Fruit fly (Drosophila melanogaster) whole organism, pupa: ENCODE measurements around the gene CG43307.

ENCODE experiments used
- CG10348 ChIP-seq: fragments of 200-800 bp; sonication (Bioruptor generic); IDR thresholded peaks from 2 replicates; pipeline ENCODE4 v1.3.6; 2022; ENCODE audit warnings: missing biosample characterization, missing genetic modification characterization
- CG12605 ChIP-seq: fragments of 200-800 bp; sonication (Bioruptor generic); IDR thresholded peaks from 2 replicates; pipeline ENCODE4 v1.3.6; 2022; ENCODE audit warnings: missing biosample characterization, missing genetic modification characterization
- CG13204 ChIP-seq: fragments of 200-800 bp; sonication (Bioruptor generic); optimal IDR thresholded peaks from 2 replicates; lab custom pipeline; 2018; ENCODE audit warnings: missing biosample characterization, mild to moderate bottlenecking, missing genetic modification characterization, moderate library complexity
- CG14655 ChIP-seq: fragments of 200-800 bp; sonication (Bioruptor generic); optimal IDR thresholded peaks from 3 replicates; lab custom pipeline; 2017; ENCODE audit warnings: mild to moderate bottlenecking, missing biosample characterization, missing genetic modification reagents, missing genetic modification characterization
- CG15710 ChIP-seq: fragments of 200-800 bp; sonication (Bioruptor generic); optimal IDR thresholded peaks from 2 replicates; lab custom pipeline; 2018; ENCODE audit warnings: missing biosample characterization, mild to moderate bottlenecking, missing genetic modification characterization, moderate library complexity
- CG17806 ChIP-seq: fragments of 200-800 bp; sonication (Bioruptor generic); optimal IDR thresholded peaks from 2 replicates; lab custom pipeline; 2018; ENCODE audit warnings: missing biosample characterization, mild to moderate bottlenecking, missing genetic modification characterization, moderate library complexity
- CG32121 ChIP-seq: fragments of 200-800 bp; sonication (Bioruptor generic); IDR thresholded peaks from 2 replicates; pipeline ENCODE4 v1.3.6; 2022; ENCODE audit warnings: missing biosample characterization, missing genetic modification characterization
- CG34367 ChIP-seq: fragments of 200-800 bp; sonication (Bioruptor generic); optimal IDR thresholded peaks from 2 replicates; lab custom pipeline; 2018; ENCODE audit warnings: missing biosample characterization, mild to moderate bottlenecking, missing genetic modification characterization
- CG4496 ChIP-seq: fragments of 200-800 bp; sonication (Bioruptor generic); IDR thresholded peaks from 3 replicates; pipeline ENCODE4 v1.3.6; 2022; ENCODE audit warnings: missing biosample characterization, missing genetic modification characterization
- CG8159 ChIP-seq: fragments of 200-800 bp; sonication (Bioruptor generic); optimal IDR thresholded peaks from 3 replicates; lab custom pipeline; 2018; ENCODE audit warnings: missing biosample characterization, mild to moderate bottlenecking, missing genetic modification characterization, moderate library complexity
- CG8301 ChIP-seq: fragments of 200-800 bp; sonication (Bioruptor generic); optimal IDR thresholded peaks from 2 replicates; lab custom pipeline; 2018; ENCODE audit warnings: missing biosample characterization, mild to moderate bottlenecking, missing genetic modification characterization
- CG9948 ChIP-seq: fragments of 200-800 bp; sonication (Bioruptor generic); optimal IDR thresholded peaks from 2 replicates; lab custom pipeline; 2018; ENCODE audit warnings: missing biosample characterization, mild to moderate bottlenecking, missing genetic modification characterization, moderate library complexity
- D1 ChIP-seq: fragments of 200-800 bp; sonication (Bioruptor generic); optimal IDR thresholded peaks from 2 replicates; lab custom pipeline; 2018; ENCODE audit warnings: missing biosample characterization, mild to moderate bottlenecking, missing genetic modification characterization, moderate library complexity
- EcR ChIP-seq: fragments of 200-800 bp; sonication (Bioruptor generic); optimal IDR thresholded peaks from 3 replicates; lab custom pipeline; 2019; ENCODE audit warnings: missing biosample characterization, missing genetic modification characterization, mild to moderate bottlenecking, moderate library complexity, missing genetic modification reagents
- Ets98B ChIP-seq: fragments of 200-800 bp; sonication (Bioruptor generic); IDR thresholded peaks from 2 replicates; pipeline ENCODE4 v1.3.6; 2022; ENCODE audit warnings: missing biosample characterization, missing genetic modification characterization
- Pif1A ChIP-seq: fragments of 200-800 bp; sonication (Bioruptor generic); optimal IDR thresholded peaks from 3 replicates; lab custom pipeline; 2016; ENCODE audit warnings: missing biosample characterization, missing genetic modification characterization
- Pif1B ChIP-seq: fragments of 200-800 bp; sonication (Bioruptor generic); optimal IDR thresholded peaks from 3 replicates; lab custom pipeline; 2016; ENCODE audit warnings: missing biosample characterization, missing genetic modification characterization
- Snoo ChIP-seq: fragments of 200-800 bp; sonication (Bioruptor generic); optimal IDR thresholded peaks from 3 replicates; lab custom pipeline; 2017; ENCODE audit warnings: missing biosample characterization, mild to moderate bottlenecking, missing genetic modification characterization, inconsistent platforms
- fd96Ca ChIP-seq: fragments of 200-800 bp; sonication (Bioruptor generic); IDR thresholded peaks from 3 replicates; pipeline ENCODE4 v1.3.6; 2022; ENCODE audit warnings: missing biosample characterization, missing genetic modification characterization
- gl ChIP-seq: fragments of 200-800 bp; sonication (Bioruptor generic); optimal IDR thresholded peaks from 2 replicates; lab custom pipeline; 2018; ENCODE audit warnings: missing biosample characterization, mild to moderate bottlenecking, missing genetic modification characterization
- rn ChIP-seq: fragments of 200-800 bp; sonication (Bioruptor generic); IDR thresholded peaks from 2 replicates; pipeline ENCODE4 v1.3.6; 2022; ENCODE audit warnings: missing biosample characterization, missing genetic modification characterization

Gene CG43307

DNA sequence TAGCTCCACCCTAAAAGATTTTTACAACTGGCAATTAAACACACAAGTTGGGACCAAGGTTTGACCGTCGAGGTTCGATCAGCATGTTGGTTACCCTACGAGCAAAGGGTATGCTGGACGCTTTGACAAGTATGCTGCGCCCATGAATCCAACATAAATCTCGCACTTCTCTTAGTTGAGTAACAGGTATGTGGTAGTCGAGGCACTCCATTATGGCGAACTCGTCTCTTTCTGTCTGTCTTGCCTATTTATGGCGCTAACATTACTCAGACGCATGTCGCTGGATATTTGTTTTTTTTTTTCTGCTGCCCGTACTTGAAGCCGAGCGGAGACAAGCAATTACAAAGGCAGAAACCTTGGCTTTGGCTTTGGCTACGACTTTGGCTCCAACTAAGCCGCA is 30.2 kb upstream of the CG43307 start:
- TF ChIP-seq D1 (tag; lab: Kevin White, UChicago) (no peak), CG9948 (peak; percentile 37), Pif1B (GFP tag; lab: Kevin White, UChicago) (peak; percentile 36), Pif1A (GFP tag; lab: Kevin White, UChicago) (peak; percentile 18), CG8301 (tag; lab: Kevin White, UChicago) (peak; percentile 11), CG34367 (tag; lab: Kevin White, UChicago) (no peak), CG15710 (tag; lab: Kevin White, UChicago) (peak; percentile 20), CG13204 (peak; percentile 15), CG4496 (GFP tag; lab: Robert Waterston, UW) (peak; percentile 36; the same call in 2 of the 3 replicates), CG17806 (tag; lab: Kevin White, UChicago) (peak; percentile 27), CG14655 (no peak)

DNA sequence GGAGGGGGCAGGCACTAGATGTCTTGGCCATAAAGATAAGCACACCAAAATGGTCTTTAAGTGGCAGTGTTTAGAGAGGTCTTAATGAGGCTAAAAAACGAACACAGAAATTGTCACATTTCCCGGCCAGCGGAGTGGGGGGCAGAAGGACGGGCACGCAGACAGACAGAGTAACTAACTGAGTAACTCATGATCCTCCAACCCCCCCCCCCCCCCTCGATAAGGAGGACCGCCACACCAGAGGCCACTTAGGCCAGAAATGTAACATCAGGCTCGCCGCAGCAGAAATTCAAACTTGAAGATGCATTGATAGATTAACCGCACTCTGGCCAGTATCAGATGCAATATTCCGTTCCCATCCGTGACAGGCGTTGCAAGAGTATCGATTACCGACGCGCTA is 28.5 kb upstream of the CG43307 start:
- TF ChIP-seq CG15710 (tag; lab: Kevin White, UChicago) (no peak), D1 (tag; lab: Kevin White, UChicago) (no peak), CG8301 (tag; lab: Kevin White, UChicago) (no peak), CG34367 (tag; lab: Kevin White, UChicago) (no peak)

DNA sequence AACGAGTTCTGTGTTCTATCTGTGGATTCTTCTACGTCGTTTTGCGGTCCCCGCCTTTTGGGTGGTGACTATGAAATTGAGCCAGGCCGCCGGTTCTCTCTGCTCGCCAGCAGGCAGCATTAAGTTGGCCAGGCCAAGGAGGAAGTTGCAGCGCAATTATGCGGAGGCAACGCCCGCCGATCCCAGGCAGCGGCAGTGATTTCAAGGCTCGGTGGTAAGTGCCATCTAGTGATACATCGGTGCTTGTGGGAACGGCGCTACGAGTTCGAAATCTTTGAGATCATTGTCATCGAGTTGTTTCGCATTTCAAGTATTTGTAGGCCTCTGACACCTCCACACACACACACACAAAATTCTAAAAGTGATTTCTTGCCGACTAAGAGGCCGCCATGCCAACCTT is 27.6 kb upstream of the CG43307 start, which contains the start of gene CG31913:
Gene CG31913, plus strand, starts transcription at position 301 of the 400 bp plus-strand sequence.
- peak; percentile 41 for TF ChIP-seq CG13204
- TF ChIP-seq EcR (GFP tag; lab: Kevin White, UChicago) = peak; percentile 64
- no peak for TF ChIP-seq CG8159 (tag; lab: Kevin White, UChicago)
- TF ChIP-seq rn (GFP tag; lab: Robert Waterston, UW) = no peak
- no peak for TF ChIP-seq CG12605 (GFP tag; lab: Robert Waterston, UW)

- TF ChIP-seq CG32121 = no peak
- no peak for TF ChIP-seq D1 (tag; lab: Kevin White, UChicago)
- no peak for TF ChIP-seq Ets98B (GFP tag; lab: Robert Waterston, UW)
- TF ChIP-seq fd96Ca (GFP tag; lab: Robert Waterston, UW) = no peak
- no peak for TF ChIP-seq CG34367 (tag; lab: Kevin White, UChicago)
Observed at dm6 chr2L:5789268-5789667, 22.1 kb upstream of the CG43307 start.

DNA sequence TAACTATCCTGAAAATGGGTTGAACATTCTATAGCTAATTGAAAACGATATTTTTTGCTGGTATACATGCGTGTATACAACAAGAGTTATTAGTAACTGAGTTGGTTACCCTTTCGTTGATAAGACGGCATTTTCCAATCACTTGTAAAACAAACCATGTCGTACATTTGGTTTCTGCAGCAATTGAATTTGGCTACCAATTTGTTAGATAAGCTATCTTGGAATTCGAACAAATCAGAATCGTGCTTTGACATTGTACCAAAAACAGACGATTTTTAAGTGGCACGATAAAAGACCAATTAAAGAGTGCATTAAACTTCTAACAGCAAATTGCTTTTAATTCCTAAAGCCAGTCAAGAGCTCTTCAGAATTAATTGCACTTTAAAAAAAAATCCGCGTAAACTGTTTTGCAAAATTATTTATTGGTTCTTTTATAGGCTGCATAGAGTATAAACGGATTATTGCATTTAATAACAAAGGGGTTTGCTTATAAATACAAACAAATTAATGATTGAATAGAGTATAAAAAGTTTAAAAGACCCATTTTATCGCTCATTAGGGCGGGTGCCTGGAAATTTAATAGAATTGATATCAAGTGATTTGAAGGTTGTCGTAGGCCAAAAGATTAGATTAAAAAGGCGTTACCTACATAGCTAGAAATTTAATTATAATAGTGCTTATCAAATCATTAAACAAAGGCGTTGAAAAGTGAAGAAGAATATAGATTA is 20.4 kb upstream of the CG43307 start:
- TF ChIP-seq Ets98B (GFP tag; lab: Robert Waterston, UW) = no peak
- TF ChIP-seq CG12605 (GFP tag; lab: Robert Waterston, UW) = no peak
- TF ChIP-seq Pif1A (GFP tag; lab: Kevin White, UChicago) = no peak
- TF ChIP-seq CG8301 (tag; lab: Kevin White, UChicago) = no peak

DNA sequence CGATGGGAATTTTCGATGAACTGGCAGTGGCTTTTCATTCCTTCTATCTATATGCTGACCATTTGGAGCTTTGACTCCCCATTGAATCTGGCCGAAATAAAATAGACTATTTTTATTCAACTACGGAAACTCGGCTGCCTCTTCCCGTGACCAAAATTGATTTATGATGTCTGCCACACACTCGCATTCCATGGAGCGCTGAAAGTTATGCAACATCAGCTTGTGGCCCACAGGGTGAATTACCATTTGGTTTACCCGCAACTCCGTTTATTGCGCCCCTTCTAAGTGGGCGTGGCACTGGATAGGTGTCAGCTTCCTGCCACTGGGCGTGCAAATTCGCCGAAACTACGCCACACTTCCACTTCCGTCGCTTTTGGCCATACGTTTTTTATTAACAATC is 18.3 kb upstream of the CG43307 start:
- no peak for TF ChIP-seq CG8159 (tag; lab: Kevin White, UChicago)
- no peak for TF ChIP-seq D1 (tag; lab: Kevin White, UChicago)
- TF ChIP-seq CG32121 = no peak
- no peak for TF ChIP-seq gl (tag; lab: Kevin White, UChicago)
- TF ChIP-seq CG14655 = no peak
- no peak for TF ChIP-seq CG15710 (tag; lab: Kevin White, UChicago)
- TF ChIP-seq CG12605 (GFP tag; lab: Robert Waterston, UW) = no peak
- TF ChIP-seq CG13204 = no peak
- no peak for TF ChIP-seq Pif1A (GFP tag; lab: Kevin White, UChicago)
- no peak for TF ChIP-seq CG17806 (tag; lab: Kevin White, UChicago)

DNA sequence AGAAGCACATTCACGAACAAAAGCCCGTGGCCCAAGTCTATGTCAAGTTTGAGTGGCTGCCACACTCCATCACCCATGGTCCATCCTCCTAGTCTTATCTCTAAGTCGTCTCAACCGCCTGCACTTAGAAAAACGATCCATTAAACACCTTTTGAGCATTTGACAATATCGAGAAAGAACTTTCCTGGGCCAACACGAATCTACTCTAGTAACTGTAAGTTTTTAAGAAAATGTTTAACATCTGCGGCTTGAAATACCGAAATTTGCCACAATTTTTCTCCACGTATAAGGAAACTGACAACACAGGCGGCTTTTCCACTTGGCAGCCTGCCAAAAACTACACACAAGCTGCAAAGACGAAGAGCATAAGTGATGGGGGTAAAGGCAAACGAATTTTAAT is 16.2 kb upstream of the CG43307 start:
- TF ChIP-seq CG14655 = peak; percentile 58
- TF ChIP-seq CG15710 (tag; lab: Kevin White, UChicago) = no peak
- no peak for TF ChIP-seq CG34367 (tag; lab: Kevin White, UChicago)
- peak; percentile 40 for TF ChIP-seq CG8301 (tag; lab: Kevin White, UChicago)
- TF ChIP-seq, all 21 proteins: peak for 2

DNA sequence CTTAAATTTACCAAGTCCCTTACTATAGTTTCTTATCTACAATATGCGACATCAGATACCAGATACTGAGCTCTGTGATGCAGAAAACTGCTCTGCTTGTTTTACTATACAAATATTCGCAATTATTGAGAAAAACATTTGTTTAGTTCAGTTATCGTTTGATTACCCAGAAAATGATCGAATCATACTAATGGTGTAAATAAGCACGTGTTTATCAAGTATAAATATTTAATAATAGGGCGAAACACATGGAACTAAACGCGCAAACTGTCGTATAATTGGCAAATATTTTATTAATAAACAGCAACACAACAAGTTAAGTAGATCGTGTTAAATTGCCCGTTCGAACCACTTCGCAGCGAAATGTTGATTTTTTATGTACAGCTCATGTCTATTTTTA is 13.4 kb upstream of the CG43307 start:
- peak; percentile 20 for TF ChIP-seq Pif1B (GFP tag; lab: Kevin White, UChicago)
- peak; percentile 22 for TF ChIP-seq CG14655
- no peak for TF ChIP-seq Ets98B (GFP tag; lab: Robert Waterston, UW)
- TF ChIP-seq EcR (GFP tag; lab: Kevin White, UChicago) = no peak
- TF ChIP-seq CG8159 (tag; lab: Kevin White, UChicago) = peak; percentile 15
- TF ChIP-seq D1 (tag; lab: Kevin White, UChicago) = no peak
- TF ChIP-seq CG15710 (tag; lab: Kevin White, UChicago) = no peak
- peak; percentile 7 for TF ChIP-seq CG9948
- TF ChIP-seq fd96Ca (GFP tag; lab: Robert Waterston, UW) = no peak
- TF ChIP-seq Snoo (tag; lab: Kevin White, UChicago) = no peak
- TF ChIP-seq CG10348 (GFP tag; lab: Robert Waterston, UW) = no peak
- TF ChIP-seq gl (tag; lab: Kevin White, UChicago) = peak; percentile 35
- TF ChIP-seq CG8301 (tag; lab: Kevin White, UChicago) = no peak
- TF ChIP-seq CG12605 (GFP tag; lab: Robert Waterston, UW) = no peak
- peak; percentile 4 for TF ChIP-seq CG17806 (tag; lab: Kevin White, UChicago)
- peak; percentile 27 for TF ChIP-seq Pif1A (GFP tag; lab: Kevin White, UChicago)
- no peak for TF ChIP-seq CG13204
- 0 out of 2 replicates have a peak, but pooled peaks have one; percentile 11 for TF ChIP-seq CG32121
- TF ChIP-seq CG34367 (tag; lab: Kevin White, UChicago) = no peak
- TF ChIP-seq rn (GFP tag; lab: Robert Waterston, UW) = no peak
- TF ChIP-seq CG4496 (GFP tag; lab: Robert Waterston, UW) = no peak
